Worm (Caenorhabditis elegans) whole organism, L4 larva: Measurements from ENCODE around the gene F07H5.13.

ENCODE experiments used
- F49E8.2 ChIP-seq: sonication (generic microtip); optimal IDR thresholded peaks from 2 replicates; lab custom pipeline; 2016; ENCODE audit warnings: missing compliant biosample characterization, mild to moderate bottlenecking, missing genetic modification characterization, borderline replicate concordance
- R02D3.7 ChIP-seq: fragments of 150-350 bp; sonication (generic microtip); optimal IDR thresholded peaks from 3 replicates; lab custom pipeline; 2014; ENCODE audit warnings: missing biosample characterization, missing genetic modification characterization
- T26A8.4 ChIP-seq: fragments of 200-800 bp; sonication (Bioruptor generic); IDR thresholded peaks from 2 replicates; pipeline ENCODE4 v1.3.6; 2022; ENCODE audit warnings: missing genetic modification characterization, missing compliant biosample characterization
- Y48G9A.11 ChIP-seq: fragments of 200-800 bp; sonication (Bioruptor generic); IDR thresholded peaks from 2 replicates; pipeline ENCODE4 v1.3.6; 2022; ENCODE audit warnings: missing genetic modification reagents, missing genetic modification characterization, missing compliant biosample characterization
- Y5F2A.4 ChIP-seq: fragments of 200-800 bp; sonication (Bioruptor generic); optimal IDR thresholded peaks from 2 replicates; lab custom pipeline; 2018; ENCODE audit warnings: mild to moderate bottlenecking, missing genetic modification characterization, missing compliant biosample characterization
- ZK337.2 ChIP-seq: fragments of 200-800 bp; sonication (Bioruptor generic); IDR thresholded peaks from 2 replicates; pipeline ENCODE4 v1.3.6; 2022; ENCODE audit warnings: missing genetic modification reagents, missing genetic modification characterization, missing compliant biosample characterization
- ZK546.5 ChIP-seq, 2 experiments: sonication (generic microtip); optimal IDR thresholded peaks; 2 replicates each; lab custom pipeline; 2017; ENCODE audit warnings: missing biosample characterization in 2 of 2, missing genetic modification characterization in 2 of 2
- aha-1 ChIP-seq: fragments of 150-350 bp; peaks from one replicate; lab custom pipeline; 2014; ENCODE audit warnings: missing biosample characterization, missing genetic modification characterization
- ama-1 ChIP-seq: fragments of 150-350 bp; optimal IDR thresholded peaks from 2 replicates; lab custom pipeline; 2014; ENCODE audit warnings: inconsistent platforms, mixed read lengths
- cey-2 ChIP-seq: sonication (generic microtip); optimal IDR thresholded peaks from 3 replicates; lab custom pipeline; 2017; ENCODE audit warnings: missing genetic modification characterization, mild to moderate bottlenecking, missing compliant biosample characterization, antibody characterized with exemption, borderline replicate concordance; ENCODE audit not compliant: insufficient read depth
- dmd-8 ChIP-seq: fragments of 200-800 bp; sonication (Bioruptor generic); IDR thresholded peaks from 2 replicates; pipeline ENCODE4 v1.3.6; 2022; ENCODE audit warnings: missing genetic modification characterization, missing compliant biosample characterization
- dmd-9 ChIP-seq: fragments of 200-800 bp; sonication (Bioruptor generic); IDR thresholded peaks from 2 replicates; pipeline ENCODE4 v1.3.6; 2022; ENCODE audit warnings: missing genetic modification reagents, missing genetic modification characterization, missing compliant biosample characterization
- duxl-1 ChIP-seq: sonication (generic microtip); optimal IDR thresholded peaks from 2 replicates; lab custom pipeline; 2016; ENCODE audit warnings: mild to moderate bottlenecking, missing genetic modification characterization, moderate library complexity, missing compliant biosample characterization; ENCODE audit not compliant: poor library complexity
- dve-1 ChIP-seq: sonication (generic microtip); optimal IDR thresholded peaks from 2 replicates; lab custom pipeline; 2017; ENCODE audit warnings: antibody characterized with exemption, mild to moderate bottlenecking, missing genetic modification characterization, missing compliant biosample characterization; ENCODE audit not compliant: insufficient read depth
- hif-1 ChIP-seq, 2 experiments: sonication (generic microtip); optimal IDR thresholded peaks; 2 replicates each; lab custom pipeline; 2016 to 2017; ENCODE audit warnings: missing compliant biosample characterization in 2 of 2, missing genetic modification characterization in 2 of 2, missing genetic modification reagents in 2 of 2, missing genotype in 2 of 2, mild to moderate bottlenecking in 1 of 2
- hlh-11 ChIP-seq: fragments of 200-800 bp; sonication (Bioruptor generic); optimal IDR thresholded peaks from 2 replicates; lab custom pipeline; 2018; ENCODE audit warnings: mild to moderate bottlenecking, missing genetic modification characterization, missing compliant biosample characterization
- hlh-30 ChIP-seq: sonication (generic microtip); optimal IDR thresholded peaks from 2 replicates; lab custom pipeline; 2017; ENCODE audit warnings: antibody characterized with exemption, mild to moderate bottlenecking, missing genetic modification characterization, missing compliant biosample characterization; ENCODE audit not compliant: insufficient read depth
- lin-38 ChIP-seq: fragments of 200-800 bp; sonication (Bioruptor generic); IDR thresholded peaks from 2 replicates; pipeline ENCODE4 v1.3.6; 2022; ENCODE audit warnings: missing genetic modification reagents, missing genetic modification characterization, missing compliant biosample characterization
- lir-3 ChIP-seq: sonication (generic microtip); optimal IDR thresholded peaks from 2 replicates; lab custom pipeline; 2016; ENCODE audit warnings: mild to moderate bottlenecking, missing genetic modification characterization, missing compliant biosample characterization
- lsy-2 ChIP-seq, 2 experiments: fragments of 150-350 bp in 1 of 2; sonication (generic microtip) in 1 of 2; optimal IDR thresholded peaks; 2 replicates each; lab custom pipeline; 2014 to 2017; ENCODE audit warnings: missing biosample characterization in 2 of 2, missing genetic modification characterization in 2 of 2
- madf-5 ChIP-seq, 2 experiments: fragments of 200-800 bp; sonication (Bioruptor generic); IDR thresholded peaks; 2 replicates each; pipeline ENCODE4 v1.3.6; 2022; ENCODE audit warnings: missing compliant biosample characterization in 2 of 2, missing genetic modification characterization in 2 of 2
- mdl-1 ChIP-seq, 2 experiments: fragments of 150-350 bp in 1 of 2; sonication (generic microtip) in 1 of 2; optimal IDR thresholded peaks; 2 replicates each; lab custom pipeline; 2014 to 2017; ENCODE audit warnings: missing biosample characterization in 2 of 2, missing genetic modification characterization in 2 of 2
- mep-1 ChIP-seq: fragments of 150-350 bp; sonication (generic microtip); optimal IDR thresholded peaks from 3 replicates; lab custom pipeline; 2014; ENCODE audit warnings: missing biosample characterization, missing genetic modification characterization
- mes-2 ChIP-seq: sonication (generic microtip); optimal IDR thresholded peaks from 2 replicates; lab custom pipeline; 2016; ENCODE audit warnings: missing genotype, mild to moderate bottlenecking, missing genetic modification characterization, missing compliant biosample characterization; ENCODE audit not compliant: poor library complexity, severe bottlenecking
- mxl-3 ChIP-seq: fragments of 200-800 bp; sonication (Bioruptor generic); optimal IDR thresholded peaks from 2 replicates; lab custom pipeline; 2018; ENCODE audit warnings: mild to moderate bottlenecking, missing genetic modification characterization, missing compliant biosample characterization
- nhr-102 ChIP-seq: sonication (generic microtip); optimal IDR thresholded peaks from 2 replicates; lab custom pipeline; 2016; ENCODE audit warnings: mild to moderate bottlenecking, missing genetic modification characterization, moderate library complexity, missing compliant biosample characterization
- nhr-25 ChIP-seq: sonication (generic microtip); optimal IDR thresholded peaks from 2 replicates; lab custom pipeline; 2017; ENCODE audit warnings: missing genetic modification characterization, mild to moderate bottlenecking, missing compliant biosample characterization, antibody characterized with exemption, moderate library complexity, borderline replicate concordance; ENCODE audit not compliant: insufficient read depth
- nhr-28 ChIP-seq: fragments of 150-350 bp; optimal IDR thresholded peaks from 2 replicates; lab custom pipeline; 2014; ENCODE audit warnings: missing biosample characterization, missing genetic modification characterization
- nhr-48 ChIP-seq: sonication (generic microtip); optimal IDR thresholded peaks from 2 replicates; lab custom pipeline; 2016; ENCODE audit warnings: mild to moderate bottlenecking, missing genetic modification characterization, missing compliant biosample characterization
- nhr-6 ChIP-seq: fragments of 150-350 bp; optimal IDR thresholded peaks from 2 replicates; lab custom pipeline; 2014; ENCODE audit warnings: missing biosample characterization, missing genetic modification characterization
- rbr-2 ChIP-seq: sonication (generic microtip); optimal IDR thresholded peaks from 2 replicates; lab custom pipeline; 2016; ENCODE audit warnings: missing genotype, missing genetic modification characterization, missing compliant biosample characterization
- saeg-2 ChIP-seq: fragments of 200-800 bp; sonication (Bioruptor generic); IDR thresholded peaks from 2 replicates; pipeline ENCODE4 v1.3.6; 2022; ENCODE audit warnings: missing genetic modification reagents, missing genetic modification characterization, missing compliant biosample characterization
- skn-1 ChIP-seq: fragments of 150-350 bp; optimal IDR thresholded peaks from 2 replicates; lab custom pipeline; 2014; ENCODE audit warnings: missing biosample characterization, missing genetic modification characterization
- snpc-4 ChIP-seq: fragments of 150-350 bp; optimal IDR thresholded peaks from 2 replicates; lab custom pipeline; 2014; ENCODE audit warnings: missing biosample characterization, missing genetic modification characterization
- tag-97 ChIP-seq: fragments of 200-800 bp; sonication (Bioruptor generic); IDR thresholded peaks from 2 replicates; pipeline ENCODE4 v1.3.6; 2022; ENCODE audit warnings: missing genetic modification characterization, missing compliant biosample characterization
- unc-130 ChIP-seq: sonication (generic microtip); optimal IDR thresholded peaks from 2 replicates; lab custom pipeline; 2016; ENCODE audit warnings: missing genetic modification reagents, missing genetic modification characterization, missing compliant biosample characterization
- unc-62 ChIP-seq, 3 experiments: fragments of 150-350 bp in 1 of 3; sonication (generic microtip); optimal IDR thresholded peaks in 2 of 3; peaks in 1 of 3; 1 replicate in 1 of 3; 2 replicates in 2 of 3; lab custom pipeline; 2014 to 2017; ENCODE audit warnings: missing biosample characterization in 3 of 3, missing genetic modification characterization in 3 of 3, missing genetic modification reagents in 3 of 3, missing genotype in 1 of 3
- vab-7 ChIP-seq: fragments of 200-800 bp; sonication (Bioruptor generic); IDR thresholded peaks from 2 replicates; pipeline ENCODE4 v1.3.6; 2022; ENCODE audit warnings: missing genetic modification reagents, missing genetic modification characterization, missing compliant biosample characterization
- zfp-2 ChIP-seq: sonication (generic microtip); optimal IDR thresholded peaks from 2 replicates; lab custom pipeline; 2016; ENCODE audit warnings: mild to moderate bottlenecking, missing genetic modification characterization, missing compliant biosample characterization
- zfp-3 ChIP-seq: fragments of 200-800 bp; sonication (Bioruptor generic); conservative IDR thresholded peaks from 2 replicates; pipeline ENCODE4 v1.3.6; 2022; ENCODE audit warnings: missing genetic modification reagents, missing genetic modification characterization, missing compliant biosample characterization
- zip-2 ChIP-seq: fragments of 150-350 bp; optimal IDR thresholded peaks from 2 replicates; lab custom pipeline; 2014; ENCODE audit warnings: missing biosample characterization, missing genetic modification characterization
- ztf-7 ChIP-seq: fragments of 150-350 bp; optimal IDR thresholded peaks from 2 replicates; lab custom pipeline; 2014; ENCODE audit warnings: missing biosample characterization, missing genetic modification characterization

The F07H5.13 gene

ce11 chrII:8818978-8819896, 28.9 kb downstream of the F07H5.13 start, which contains the start of gene F46C5.10 (continued):
- TF ChIP-seq skn-1 = no peak
- TF ChIP-seq aha-1 (tag; lab: Kevin White, UChicago) = peak; percentile 65
- peak; percentile 60 for TF ChIP-seq hlh-30 (tag; lab: Kevin White, UChicago)
- TF ChIP-seq Y5F2A.4 (GFP tag; lab: Kevin White, UChicago) = no peak
- TF ChIP-seq lsy-2 (tag; optimal IDR thresholded peaks at IDR 0.05; lab: Kevin White, UChicago) = peak; percentile 10 to 53
- TF ChIP-seq lir-3 = no peak
- no peak for TF ChIP-seq snpc-4 (tag; lab: Kevin White, UChicago)
- TF ChIP-seq nhr-28 (tag; lab: Kevin White, UChicago) = peak; percentile 25
- no peak for TF ChIP-seq unc-130
- TF ChIP-seq ztf-7 (tag; lab: Kevin White, UChicago) = no peak
- TF ChIP-seq Y48G9A.11 (GFP tag; lab: Robert Waterston, UW) = no peak
- TF ChIP-seq mep-1 (tag; lab: Kevin White, UChicago) = peak; percentile 65
- no peak for TF ChIP-seq F49E8.2 (tag; lab: Kevin White, UChicago)
- TF ChIP-seq mdl-1 (tag; optimal IDR thresholded peaks at IDR 0.05; lab: Kevin White, UChicago) = no peak
- no peak for TF ChIP-seq dmd-9 (GFP tag; lab: Robert Waterston, UW)
- TF ChIP-seq vab-7 (GFP tag; lab: Robert Waterston, UW) = no peak
- peak; percentile 55 for TF ChIP-seq nhr-48 (tag; lab: Kevin White, UChicago)
- TF ChIP-seq zip-2 (tag; lab: Kevin White, UChicago) = no peak

- TF ChIP-seq dve-1 (tag; lab: Kevin White, UChicago) (peak; percentile 25), hlh-11 (peak; percentile 1), zfp-3 (GFP tag; lab: Robert Waterston, UW) (peak; percentile 9), madf-5 (GFP tag; IDR thresholded peaks at IDR 0.05; lab: Robert Waterston, UW) (0 out of 4 replicates have a peak, but pooled peaks of 1 of the 2 experiments have one; percentile 22), hif-1 (tag; optimal IDR thresholded peaks at IDR 0.05; lab: Kevin White, UChicago) (peak in 1 of 2 experiments; percentile 6), Y5F2A.4 (GFP tag; lab: Kevin White, UChicago) (no peak), R02D3.7 (tag; lab: Kevin White, UChicago) (no peak), rbr-2 (no peak), mep-1 (tag; lab: Kevin White, UChicago) (peak; percentile 6), ama-1 (lab: Kevin White, UChicago) (peak; percentile 92), mxl-3 (no peak), saeg-2 (GFP tag; lab: Robert Waterston, UW) (no peak), mes-2 (tag; lab: Kevin White, UChicago) (peak; percentile 41), nhr-102 (tag; lab: Kevin White, UChicago) (peak; percentile 46), zfp-2 (no peak), dmd-8 (GFP tag; lab: Robert Waterston, UW) (0 out of 2 replicates have a peak, but pooled peaks have one; percentile 41), tag-97 (no peak), lin-38 (GFP tag; lab: Robert Waterston, UW) (peak; percentile 2), duxl-1 (tag; lab: Kevin White, UChicago) (peak; percentile 19), hlh-30 (tag; lab: Kevin White, UChicago) (peak; percentile 5), ZK337.2 (GFP tag; lab: Robert Waterston, UW) (0 out of 2 replicates have a peak, but pooled peaks have one; percentile 31), cey-2 (tag; lab: Kevin White, UChicago) (no peak), ZK546.5 (tag; optimal IDR thresholded peaks at IDR 0.05; lab: Kevin White, UChicago) (no peak), nhr-28 (tag; lab: Kevin White, UChicago) (peak; percentile 31), nhr-48 (tag; lab: Kevin White, UChicago) (peak; percentile 55), T26A8.4 (GFP tag; lab: Robert Waterston, UW) (peak; percentile 91), nhr-6 (peak; percentile 52), unc-62 (GFP tag; optimal IDR thresholded peaks at IDR 0.05 in 1 of 2; lab: Kevin White, UChicago) (peak in 1 of 2 experiments; percentile 93), unc-62 (tag; optimal IDR thresholded peaks at IDR 0.05; lab: Kevin White, UChicago) (no peak), nhr-25 (peak; percentile 43), aha-1 (tag; lab: Kevin White, UChicago) (peak; percentile 98), lsy-2 (tag; optimal IDR thresholded peaks at IDR 0.05; lab: Kevin White, UChicago) (peak in 1 of 2 experiments; percentile 44)
Observed at ce11 chrII:8820126-8820972, 30.0 kb downstream of the F07H5.13 start.
